Worm (Caenorhabditis elegans): ENCODE data around the gene R13A1.3.

Gene R13A1.3

ce11 chrIV:7167983-7168760 lies 35.6 kb upstream of the R13A1.3 start, which contains the start of gene skr-16:
Gene skr-16, plus strand, starts transcription at chrIV:7168710.
- TF ChIP-seq ceh-39 (tag; optimal IDR thresholded peaks at IDR 0.05), result peak; percentile 56
- TF ChIP-seq cnd-1 (tag; optimal IDR thresholded peaks at IDR 0.05), result peak; percentile 55
- no peak for TF ChIP-seq mab-5 (tag; optimal IDR thresholded peaks at IDR 0.05)
- peak; percentile 4 for TF ChIP-seq lin-13 (tag; optimal IDR thresholded peaks at IDR 0.05)
- no peak for TF ChIP-seq unc-62 (GFP tag; optimal IDR thresholded peaks at IDR 0.05)
- no peak for TF ChIP-seq sem-2 (GFP tag; optimal IDR thresholded peaks at IDR 0.05)
- TF ChIP-seq lsy-2 (tag; optimal IDR thresholded peaks at IDR 0.05), result peak; percentile 29

ce11 chrIV:7171222-7171621 lies 32.6 kb upstream of the R13A1.3 start, which contains the start of gene str-220:
Gene str-220, minus strand, starts transcription at chrIV:7171322.
- TF ChIP-seq tbx-8 (GFP tag; optimal IDR thresholded peaks at IDR 0.05), result no peak
- TF ChIP-seq unc-39 (tag; optimal IDR thresholded peaks at IDR 0.05), result no peak
- TF ChIP-seq ceh-43 (GFP tag; optimal IDR thresholded peaks at IDR 0.05), result no peak
- no peak for TF ChIP-seq ces-1 (GFP tag; optimal IDR thresholded peaks at IDR 0.05)
- TF ChIP-seq ceh-39 (tag; optimal IDR thresholded peaks at IDR 0.05), result no peak
- no peak for TF ChIP-seq flh-1 (GFP tag; optimal IDR thresholded peaks at IDR 0.05)
- no peak for TF ChIP-seq ceh-83 (GFP tag; optimal IDR thresholded peaks at IDR 0.05)
- TF ChIP-seq mep-1 (tag; optimal IDR thresholded peaks at IDR 0.05), result no peak
- no peak for TF ChIP-seq M03D4.4 (tag; optimal IDR thresholded peaks at IDR 0.05)

ce11 chrIV:7173489-7173888 lies 30.3 kb upstream of the R13A1.3 start, which contains the start of gene str-1:
Gene str-1, plus strand, starts transcription at chrIV:7173789.
- TF ChIP-seq ceh-39 (tag; optimal IDR thresholded peaks at IDR 0.05) (no peak), cnd-1 (tag; optimal IDR thresholded peaks at IDR 0.05) (no peak), nhr-12 (tag; optimal IDR thresholded peaks at IDR 0.05) (no peak), flh-1 (GFP tag; optimal IDR thresholded peaks at IDR 0.05) (no peak)

ce11 chrIV:7175346-7175745 lies 28.4 kb upstream of the R13A1.3 start, which contains the start of gene C42D4.19:
Gene C42D4.19, plus strand, starts transcription at chrIV:7175646.
- TF ChIP-seq lsy-2 (tag; optimal IDR thresholded peaks at IDR 0.05) (no peak), nhr-12 (tag; optimal IDR thresholded peaks at IDR 0.05) (no peak), ham-2 (GFP tag; optimal IDR thresholded peaks at IDR 0.05) (no peak), nhr-28 (tag; optimal IDR thresholded peaks at IDR 0.05) (no peak), unc-120 (tag; optimal IDR thresholded peaks at IDR 0.05; ENCODE audit: poor library complexity, severe bottlenecking) (no peak), ceh-39 (tag; optimal IDR thresholded peaks at IDR 0.05) (no peak), lin-13 (tag; optimal IDR thresholded peaks at IDR 0.05) (no peak), ceh-83 (GFP tag; optimal IDR thresholded peaks at IDR 0.05) (no peak), bed-3 (GFP tag; optimal IDR thresholded peaks at IDR 0.05) (no peak), hlh-1 (tag; optimal IDR thresholded peaks at IDR 0.05) (no peak), snpc-4 (tag; optimal IDR thresholded peaks at IDR 0.05) (no peak), cnd-1 (tag; optimal IDR thresholded peaks at IDR 0.05) (no peak), nhr-76 (tag; optimal IDR thresholded peaks at IDR 0.05) (no peak), sem-2 (GFP tag; optimal IDR thresholded peaks at IDR 0.05) (no peak), blmp-1 (tag; optimal IDR thresholded peaks at IDR 0.05) (no peak), lin-32 (GFP tag; optimal IDR thresholded peaks at IDR 0.05) (no peak), mab-5 (tag; optimal IDR thresholded peaks at IDR 0.05) (no peak)

ce11 chrIV:7176887-7177286 lies 26.9 kb upstream of the R13A1.3 start, which contains the start of gene str-44:
Gene str-44, plus strand, starts transcription at chrIV:7177187.
- TF ChIP-seq snpc-4 (tag; optimal IDR thresholded peaks at IDR 0.05) (no peak), drap-1 (GFP tag; optimal IDR thresholded peaks at IDR 0.05) (no peak), nhr-28 (tag; optimal IDR thresholded peaks at IDR 0.05) (no peak), ceh-83 (GFP tag; optimal IDR thresholded peaks at IDR 0.05) (no peak), nhr-12 (tag; optimal IDR thresholded peaks at IDR 0.05) (no peak), nhr-76 (tag; optimal IDR thresholded peaks at IDR 0.05) (no peak), nhr-2 (tag; optimal IDR thresholded peaks at IDR 0.05) (no peak), pha-4 (tag; optimal IDR thresholded peaks at IDR 0.05) (no peak), blmp-1 (tag; optimal IDR thresholded peaks at IDR 0.05) (no peak), unc-120 (tag; optimal IDR thresholded peaks at IDR 0.05; ENCODE audit: poor library complexity, severe bottlenecking) (no peak), M03D4.4 (tag; optimal IDR thresholded peaks at IDR 0.05) (no peak), ceh-43 (GFP tag; optimal IDR thresholded peaks at IDR 0.05) (no peak), elt-1 (tag; optimal IDR thresholded peaks at IDR 0.05; ENCODE audit: borderline replicate concordance, insufficient read depth) (no peak), mls-2 (tag; optimal IDR thresholded peaks at IDR 0.05) (no peak), ceh-39 (tag; optimal IDR thresholded peaks at IDR 0.05) (no peak), mep-1 (tag; optimal IDR thresholded peaks at IDR 0.05) (no peak), lin-13 (tag; optimal IDR thresholded peaks at IDR 0.05) (no peak), bed-3 (GFP tag; optimal IDR thresholded peaks at IDR 0.05) (no peak)
